Fruit fly (Drosophila melanogaster): Measurements from ENCODE around the gene CG14022.
A peak's percentile ranks its signal among the peaks of the same experiment; 100 is the strongest.

DNA sequence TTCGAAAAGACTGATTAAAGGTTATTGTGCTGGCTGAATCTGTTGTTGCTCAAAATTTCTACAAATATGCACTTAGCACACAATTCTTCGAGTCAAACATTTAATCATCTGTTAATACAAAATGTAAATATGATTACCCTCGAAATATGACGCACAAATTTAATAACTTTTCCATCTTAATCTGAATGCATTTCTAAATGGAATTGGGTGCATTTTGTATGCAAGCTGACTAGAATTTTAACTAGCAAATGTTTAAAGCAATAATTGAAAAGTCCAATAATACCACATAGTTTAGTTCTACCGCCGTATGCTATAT lies 10.0 kb upstream of the CG14022 start:
- TF ChIP-seq brk (GFP tag; optimal IDR thresholded peaks at IDR 0.05) (peak; percentile 26), Dif (GFP tag; optimal IDR thresholded peaks at IDR 0.05; ENCODE audit: partially characterized antibody) (no peak), Dfd (GFP tag; optimal IDR thresholded peaks at IDR 0.05) (no peak), sv (GFP tag; optimal IDR thresholded peaks at IDR 0.05) (no peak)
